Worm (Caenorhabditis elegans): Measurements from ENCODE around the gene pas-6.

DNA sequence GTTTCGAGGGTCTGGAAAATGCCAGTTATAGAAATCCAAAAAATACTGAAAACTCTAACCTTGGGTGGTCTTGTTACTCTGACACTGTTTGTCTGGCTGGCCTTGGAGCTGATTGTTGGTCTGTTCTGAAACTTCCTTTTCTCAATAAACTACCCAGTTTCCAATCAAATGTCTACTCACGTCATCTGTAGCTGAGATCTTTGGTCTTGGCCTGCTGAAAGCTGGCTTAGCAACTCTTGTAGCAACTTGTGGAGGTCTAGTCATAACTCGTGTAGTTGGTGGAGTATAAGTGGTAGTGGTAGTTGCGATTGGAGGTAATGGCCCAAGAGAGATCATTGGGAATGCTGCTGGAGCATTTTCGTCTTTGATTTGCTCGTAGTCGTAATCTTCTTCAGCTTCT lies 26.0 kb upstream of the pas-6 start:
- TF ChIP-seq ama-1 (optimal IDR thresholded peaks at IDR 0.05): no peak
- TF ChIP-seq tbx-2 (tag; optimal IDR thresholded peaks at IDR 0.05): no peak
- no peak for TF ChIP-seq ttx-3 (tag; optimal IDR thresholded peaks at IDR 0.05)
- no peak for TF ChIP-seq ceh-6 (GFP tag; optimal IDR thresholded peaks at IDR 0.05)
